Fruit fly (Drosophila melanogaster) whole organism, embryonic: ENCODE data around the gene woc.

Experiments
- B-H2 ChIP-seq: fragments of 200-800 bp; sonication (Bioruptor generic); optimal IDR thresholded peaks from 2 replicates; lab custom pipeline; 2018; ENCODE audit warnings: missing biosample characterization, mild to moderate bottlenecking, missing genetic modification characterization
- CG1024 ChIP-seq: fragments of 200-800 bp; sonication (Bioruptor generic); IDR thresholded peaks from 2 replicates; pipeline ENCODE4 v1.3.6; 2022; ENCODE audit warnings: missing biosample characterization, missing genetic modification characterization
- CG11696 ChIP-seq: fragments of 200-800 bp; sonication (Bioruptor generic); IDR thresholded peaks from 2 replicates; pipeline ENCODE4 v1.3.6; 2022; ENCODE audit warnings: missing biosample characterization, missing genetic modification characterization
- CG16813 ChIP-seq: fragments of 200-800 bp; sonication (Bioruptor generic); IDR thresholded peaks from 3 replicates; pipeline ENCODE4 v1.3.6; 2022; ENCODE audit warnings: missing biosample characterization, missing genetic modification characterization; ENCODE audit not compliant: partially characterized antibody
- CG17361 ChIP-seq: fragments of 200-800 bp; sonication (Bioruptor generic); IDR thresholded peaks from 3 replicates; pipeline ENCODE4 v1.3.6; 2022; ENCODE audit warnings: missing biosample characterization, missing genetic modification characterization
- CG17385 ChIP-seq: fragments of 200-800 bp; sonication (Bioruptor generic); optimal IDR thresholded peaks from 3 replicates; lab custom pipeline; 2018; ENCODE audit warnings: missing biosample characterization, mild to moderate bottlenecking, missing genetic modification characterization
- CG17829 ChIP-seq: fragments of 200-800 bp; optimal IDR thresholded peaks from 2 replicates; lab custom pipeline; 2019; ENCODE audit warnings: missing biosample characterization, mild to moderate bottlenecking, missing genetic modification characterization, moderate library complexity
- CG17912 ChIP-seq: fragments of 200-800 bp; sonication (Bioruptor generic); optimal IDR thresholded peaks from 2 replicates; lab custom pipeline; 2018; ENCODE audit warnings: missing biosample characterization, mild to moderate bottlenecking, missing genetic modification characterization
- CG18476 ChIP-seq: fragments of 200-800 bp; sonication (Bioruptor generic); optimal IDR thresholded peaks from 2 replicates; lab custom pipeline; 2016; ENCODE audit warnings: missing biosample characterization, mild to moderate bottlenecking, missing genetic modification characterization
- CG18619 ChIP-seq: fragments of 200-800 bp; sonication (Bioruptor generic); optimal IDR thresholded peaks from 3 replicates; lab custom pipeline; 2017; ENCODE audit warnings: missing biosample characterization, mild to moderate bottlenecking, missing genetic modification characterization
- CG31365 ChIP-seq: fragments of 200-800 bp; sonication (Bioruptor generic); optimal IDR thresholded peaks from 2 replicates; lab custom pipeline; 2018; ENCODE audit warnings: missing biosample characterization, mild to moderate bottlenecking, missing genetic modification characterization
- CG34422 ChIP-seq: fragments of 200-800 bp; sonication (Bioruptor generic); IDR thresholded peaks from 3 replicates; pipeline ENCODE4 v1.3.6; 2022; ENCODE audit warnings: missing biosample characterization, missing genetic modification characterization
- CG4707 ChIP-seq: fragments of 200-800 bp; sonication (Bioruptor generic); optimal IDR thresholded peaks from 2 replicates; lab custom pipeline; 2018; ENCODE audit warnings: missing biosample characterization, mild to moderate bottlenecking, missing genetic modification characterization, moderate library complexity
- CG6791 ChIP-seq: fragments of 200-800 bp; sonication (Bioruptor generic); IDR thresholded peaks from 3 replicates; pipeline ENCODE4 v1.3.6; 2022; ENCODE audit warnings: missing biosample characterization, missing genetic modification characterization; ENCODE audit not compliant: partially characterized antibody
- CG7357 ChIP-seq: fragments of 200-800 bp; sonication (Bioruptor generic); IDR thresholded peaks from 3 replicates; pipeline ENCODE4 v1.3.6; 2022; ENCODE audit warnings: missing biosample characterization, missing genetic modification characterization
- CG7963 ChIP-seq: fragments of 200-800 bp; sonication (Bioruptor generic); IDR thresholded peaks from 3 replicates; pipeline ENCODE4 v1.3.6; 2022; ENCODE audit warnings: missing biosample characterization, missing genetic modification characterization; ENCODE audit not compliant: partially characterized antibody
- CG7987 ChIP-seq: fragments of 200-800 bp; sonication (Bioruptor generic); optimal IDR thresholded peaks from 2 replicates; lab custom pipeline; 2018; ENCODE audit warnings: missing biosample characterization, mild to moderate bottlenecking, missing genetic modification characterization, moderate library complexity
- CG8359 ChIP-seq: fragments of 200-800 bp; sonication (Bioruptor generic); optimal IDR thresholded peaks from 2 replicates; lab custom pipeline; 2017; ENCODE audit warnings: missing biosample characterization, mild to moderate bottlenecking, missing genetic modification characterization, borderline replicate concordance
- CHES-1-like ChIP-seq: fragments of 200-800 bp; sonication (Bioruptor generic); optimal IDR thresholded peaks from 2 replicates; lab custom pipeline; 2016; ENCODE audit warnings: missing biosample characterization, missing genetic modification characterization
- Camta ChIP-seq: fragments of 200-800 bp; sonication (Bioruptor generic); optimal IDR thresholded peaks from 2 replicates; lab custom pipeline; 2016; ENCODE audit warnings: missing biosample characterization, missing genetic modification characterization
- Dll ChIP-seq: fragments of 200-800 bp; sonication (Bioruptor generic); IDR thresholded peaks from 4 replicates; pipeline ENCODE4 v1.3.6; 2022; ENCODE audit warnings: missing biosample characterization, missing genetic modification characterization; ENCODE audit not compliant: partially characterized antibody
- E2f2 ChIP-seq: fragments of 200-800 bp; sonication (Bioruptor generic); IDR thresholded peaks from 2 replicates; pipeline ENCODE4 v1.3.6; 2022; ENCODE audit warnings: missing biosample characterization, missing genetic modification characterization
- Ets97D ChIP-seq: fragments of 200-800 bp; sonication (Bioruptor generic); optimal IDR thresholded peaks from 3 replicates; lab custom pipeline; 2016; ENCODE audit warnings: missing biosample characterization, missing genetic modification characterization
- Gsc ChIP-seq: fragments of 200-800 bp; sonication (Bioruptor generic); IDR thresholded peaks from 2 replicates; pipeline ENCODE4 v1.3.6; 2022; ENCODE audit warnings: missing biosample characterization, missing genetic modification characterization
- H2.0 ChIP-seq: fragments of 200-800 bp; sonication (Bioruptor generic); IDR thresholded peaks from 2 replicates; pipeline ENCODE4 v1.3.6; 2022; ENCODE audit warnings: missing biosample characterization, missing genetic modification characterization
- HmgZ ChIP-seq: fragments of 200-800 bp; sonication (Bioruptor generic); optimal IDR thresholded peaks from 2 replicates; lab custom pipeline; 2018; ENCODE audit warnings: missing biosample characterization, mild to moderate bottlenecking, missing genetic modification characterization
- Lhr ChIP-seq: fragments of 200-800 bp; sonication (Bioruptor generic); optimal IDR thresholded peaks from 3 replicates; lab custom pipeline; 2017; ENCODE audit warnings: mild to moderate bottlenecking, missing biosample characterization, missing genetic modification reagents, missing genetic modification characterization
- Opbp ChIP-seq: fragments of 200-800 bp; sonication (Bioruptor generic); IDR thresholded peaks from 3 replicates; pipeline ENCODE4 v1.3.6; 2022; ENCODE audit warnings: missing biosample characterization, missing genetic modification characterization; ENCODE audit not compliant: partially characterized antibody
- Optix ChIP-seq: fragments of 200-800 bp; sonication (Bioruptor generic); IDR thresholded peaks from 3 replicates; pipeline ENCODE4 v1.3.6; 2022; ENCODE audit warnings: missing biosample characterization, missing genetic modification characterization
- Rx ChIP-seq: fragments of 200-800 bp; sonication (Bioruptor generic); IDR thresholded peaks from 2 replicates; pipeline ENCODE4 v1.3.6; 2022; ENCODE audit warnings: missing biosample characterization, missing genetic modification characterization
- Scr ChIP-seq: fragments of 200-800 bp; sonication (Bioruptor generic); IDR thresholded peaks from 2 replicates; pipeline ENCODE4 v1.3.6; 2022; ENCODE audit warnings: missing biosample characterization, missing genetic modification characterization; ENCODE audit not compliant: partially characterized antibody
- Sin3A ChIP-seq: fragments of >200 bp; optimal IDR thresholded peaks from 2 replicates; lab custom pipeline; 2018
- Spps ChIP-seq: fragments of 200-800 bp; sonication (Bioruptor generic); optimal IDR thresholded peaks from 2 replicates; lab custom pipeline; 2018; ENCODE audit warnings: missing biosample characterization, mild to moderate bottlenecking, missing genetic modification characterization
- Taf1 ChIP-seq: fragments of 200-800 bp; sonication (Bioruptor generic); IDR thresholded peaks from 2 replicates; pipeline ENCODE4 v1.3.6; 2022; ENCODE audit warnings: missing biosample characterization, missing genetic modification characterization
- ab ChIP-seq: fragments of 200-800 bp; sonication (Bioruptor generic); optimal IDR thresholded peaks from 2 replicates; lab custom pipeline; 2016; ENCODE audit warnings: missing biosample characterization, missing genetic modification characterization
- ac ChIP-seq: fragments of 200-800 bp; sonication (Bioruptor generic); optimal IDR thresholded peaks from 3 replicates; lab custom pipeline; 2017; ENCODE audit warnings: missing biosample characterization, mild to moderate bottlenecking, missing genetic modification characterization
- ara ChIP-seq: fragments of 200-800 bp; sonication (Bioruptor generic); IDR thresholded peaks from 2 replicates; pipeline ENCODE4 v1.3.6; 2022; ENCODE audit warnings: missing biosample characterization, missing genetic modification characterization
- az2 ChIP-seq: fragments of 200-800 bp; sonication (Bioruptor generic); optimal IDR thresholded peaks from 3 replicates; lab custom pipeline; 2016; ENCODE audit warnings: missing biosample characterization, missing genetic modification characterization
- bigmax ChIP-seq: fragments of 200-800 bp; sonication (Bioruptor generic); optimal IDR thresholded peaks from 2 replicates; lab custom pipeline; 2018; ENCODE audit warnings: missing biosample characterization, mild to moderate bottlenecking, missing genetic modification characterization
- ftz-f1 ChIP-seq: fragments of 200-800 bp; sonication (Bioruptor generic); optimal IDR thresholded peaks from 2 replicates; lab custom pipeline; 2016; ENCODE audit warnings: missing biosample characterization, missing genetic modification characterization
- gcm ChIP-seq: fragments of 200-800 bp; sonication (Bioruptor generic); optimal IDR thresholded peaks from 2 replicates; lab custom pipeline; 2019; ENCODE audit warnings: missing biosample characterization, mild to moderate bottlenecking, missing genetic modification characterization, moderate library complexity
- gfzf ChIP-seq: fragments of 200-800 bp; sonication (Bioruptor generic); optimal IDR thresholded peaks from 2 replicates; lab custom pipeline; 2016; ENCODE audit warnings: missing biosample characterization, mild to moderate bottlenecking, missing genetic modification characterization, moderate library complexity
- grn ChIP-seq: fragments of 200-800 bp; sonication (Bioruptor generic); optimal IDR thresholded peaks from 3 replicates; lab custom pipeline; 2017; ENCODE audit warnings: missing biosample characterization, missing genetic modification characterization
- gro ChIP-seq: fragments of 200-800 bp; sonication (Bioruptor generic); optimal IDR thresholded peaks from 2 replicates; lab custom pipeline; 2016; ENCODE audit warnings: missing biosample characterization, missing genetic modification characterization
- pnt ChIP-seq: fragments of 200-800 bp; sonication (Bioruptor generic); optimal IDR thresholded peaks from 3 replicates; lab custom pipeline; 2016; ENCODE audit warnings: missing biosample characterization, missing genetic modification characterization
- psq ChIP-seq: fragments of 200-800 bp; sonication (Bioruptor generic); optimal IDR thresholded peaks from 2 replicates; lab custom pipeline; 2017; ENCODE audit warnings: missing biosample characterization, missing genetic modification characterization
- sr ChIP-seq: fragments of 200-800 bp; sonication (Bioruptor generic); IDR thresholded peaks from 3 replicates; pipeline ENCODE4 v1.3.6; 2022; ENCODE audit warnings: missing biosample characterization, missing genetic modification characterization
- tap ChIP-seq: fragments of 200-800 bp; optimal IDR thresholded peaks from 3 replicates; lab custom pipeline; 2019; ENCODE audit warnings: missing biosample characterization, mild to moderate bottlenecking, missing genetic modification characterization, moderate library complexity
- trem ChIP-seq: fragments of 200-800 bp; optimal IDR thresholded peaks from 3 replicates; lab custom pipeline; 2019; ENCODE audit warnings: missing biosample characterization, mild to moderate bottlenecking, missing genetic modification characterization, moderate library complexity

Gene woc

DNA sequence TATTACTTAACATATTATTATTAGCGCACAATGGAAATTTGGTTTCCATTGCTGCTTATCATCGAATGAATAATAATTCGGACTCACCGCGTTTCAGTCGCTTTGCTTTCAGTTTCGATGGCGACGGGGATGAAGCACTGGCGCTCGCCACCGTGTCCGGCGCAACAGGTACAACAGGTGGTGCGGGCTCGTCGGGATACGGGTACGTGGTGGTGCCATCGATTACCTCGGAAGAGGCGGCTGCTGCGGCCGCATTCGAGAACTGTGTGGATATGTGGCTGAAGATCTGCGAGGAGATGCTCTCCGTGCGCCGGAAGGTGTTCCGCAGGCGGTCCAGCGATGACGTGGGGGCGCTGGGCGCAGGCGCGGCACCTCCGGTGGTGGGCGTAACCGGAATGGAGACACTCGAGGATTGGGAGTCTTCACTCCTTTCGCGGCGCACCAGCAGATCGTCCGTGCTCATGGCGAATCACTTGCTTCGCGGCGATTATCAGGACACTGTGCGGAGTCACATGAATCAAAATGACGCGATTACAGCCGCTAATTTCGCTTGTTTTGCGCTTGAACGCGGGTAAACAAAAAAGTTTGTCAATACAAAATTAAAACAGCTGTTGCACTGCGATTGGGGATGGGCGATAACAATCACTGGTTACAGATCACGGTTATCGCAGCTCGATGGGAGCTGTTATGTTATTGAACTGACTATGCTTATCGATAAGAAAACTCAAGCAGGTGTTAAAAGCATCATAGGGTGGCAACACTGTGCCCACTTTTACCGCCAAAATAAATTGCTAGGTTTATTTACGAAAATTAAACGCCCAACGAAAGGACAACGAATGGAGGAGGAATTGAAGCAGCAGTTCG lies 25.2 kb downstream of the woc start, which contains the start of the genes CG31064 and PolA2 (continued):
- TF ChIP-seq Dll (GFP tag; lab: Robert Waterston, UW) (peak; percentile 81), gro (GFP tag; lab: Kevin White, UChicago) (no peak), CG31365 (no peak), tap (tag; lab: Kevin White, UChicago) (no peak), CG34422 (GFP tag; lab: Robert Waterston, UW) (peak; percentile 69; the same call in 2 of the 3 replicates), Camta (no peak), CG4707 (GFP tag; lab: Kevin White, UChicago) (peak; percentile 10), bigmax (GFP tag; lab: Kevin White, UChicago) (no peak), CG7357 (GFP tag; lab: Robert Waterston, UW) (no peak), Sin3A (lab: Kevin White, UChicago) (peak; percentile 66), az2 (GFP tag; lab: Kevin White, UChicago) (no peak), Lhr (no peak), gfzf (GFP tag; lab: Kevin White, UChicago) (peak; percentile 29), CHES-1-like (GFP tag; lab: Kevin White, UChicago) (peak; percentile 29), grn (no peak), B-H2 (no peak), HmgZ (tag; lab: Kevin White, UChicago) (peak; percentile 71), Taf1 (GFP tag; lab: Robert Waterston, UW) (no peak), ab (GFP tag; lab: Kevin White, UChicago) (no peak), CG18619 (GFP tag; lab: Kevin White, UChicago) (no peak), CG1024 (GFP tag; lab: Robert Waterston, UW) (no peak), CG7987 (peak; percentile 11), CG6791 (peak; percentile 85), Rx (GFP tag; lab: Robert Waterston, UW) (no peak), CG8359 (GFP tag; lab: Kevin White, UChicago) (no peak), psq (GFP tag; lab: Kevin White, UChicago) (no peak), trem (peak; percentile 66), Ets97D (GFP tag; lab: Kevin White, UChicago) (peak; percentile 50), H2.0 (GFP tag; lab: Robert Waterston, UW) (no peak), CG18476 (no peak), CG17912 (GFP tag; lab: Kevin White, UChicago) (peak; percentile 38), E2f2 (GFP tag; lab: Robert Waterston, UW) (peak; percentile 92), ac (GFP tag; lab: Kevin White, UChicago) (peak; percentile 71), CG17385 (GFP tag; lab: Kevin White, UChicago) (no peak), pnt (GFP tag; lab: Kevin White, UChicago) (no peak), ftz-f1 (GFP tag; lab: Kevin White, UChicago) (peak; percentile 78), Opbp (GFP tag; lab: Robert Waterston, UW) (peak; percentile 80), CG17829 (tag; lab: Kevin White, UChicago) (no peak), ara (0 out of 2 replicates have a peak, but pooled peaks have one; percentile 35), CG7963 (peak; percentile 77), CG16813 (GFP tag; lab: Robert Waterston, UW) (peak; percentile 66), CG17361 (GFP tag; lab: Robert Waterston, UW) (no peak), Gsc (no peak), CG11696 (GFP tag; lab: Robert Waterston, UW) (no peak), Optix (GFP tag; lab: Robert Waterston, UW) (0 out of 3 replicates have a peak, but pooled peaks have one; percentile 5), gcm (GFP tag; lab: Kevin White, UChicago) (no peak), sr (GFP tag; lab: Robert Waterston, UW) (no peak), Scr (peak; percentile 74), Spps (no peak)
